Worm (Caenorhabditis elegans): ENCODE data around the gene C11D2.7.

DNA sequence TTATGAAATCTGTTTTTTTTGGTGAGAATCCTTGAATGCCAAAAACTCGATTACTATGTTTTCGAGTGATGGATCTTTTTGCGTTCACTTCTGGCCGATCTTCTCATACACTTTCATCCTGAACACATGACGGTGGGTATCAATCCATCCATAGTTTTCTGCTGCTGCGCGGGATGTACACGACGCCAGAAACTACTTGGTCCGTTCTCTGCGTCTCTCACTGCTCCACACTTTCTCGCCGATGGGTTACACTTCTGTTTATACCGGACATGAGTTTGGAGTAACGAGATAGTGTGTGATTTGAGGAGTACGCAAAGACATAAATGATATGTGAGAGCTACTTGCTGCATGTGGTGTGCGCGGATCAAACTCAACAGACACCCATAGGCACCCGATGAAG is 14.5 kb downstream of the C11D2.7 start:
- no peak for TF ChIP-seq pqm-1 (tag; optimal IDR thresholded peaks at IDR 0.05)
- TF ChIP-seq C16A3.4 (tag; optimal IDR thresholded peaks at IDR 0.05): no peak
- no peak for TF ChIP-seq tbx-2 (tag; optimal IDR thresholded peaks at IDR 0.05)
- TF ChIP-seq snu-23 (GFP tag; optimal IDR thresholded peaks at IDR 0.05): no peak
- no peak for TF ChIP-seq aly-2 (tag; optimal IDR thresholded peaks at IDR 0.05)

Measured in whole organism, L1 larva.